Worm (Caenorhabditis elegans): Measurements from ENCODE around the gene lec-7.
A peak's percentile ranks its signal among the peaks of the same experiment; 100 is the strongest.

Gene lec-7

ce11 chrX:9822606-9823264 lies 29.1 kb upstream of the lec-7 start:
- TF ChIP-seq mls-2 (tag; optimal IDR thresholded peaks at IDR 0.05): peak; percentile 51
- peak; percentile 73 for TF ChIP-seq pha-4 (tag; optimal IDR thresholded peaks at IDR 0.05)
- TF ChIP-seq nhr-2 (tag; optimal IDR thresholded peaks at IDR 0.05): peak; percentile 6
- peak; percentile 63 for TF ChIP-seq unc-120 (tag; optimal IDR thresholded peaks at IDR 0.05; ENCODE audit: poor library complexity, severe bottlenecking)
- peak; percentile 45 for TF ChIP-seq sptf-1 (tag; optimal IDR thresholded peaks at IDR 0.05)
- TF ChIP-seq hlh-1 (tag; optimal IDR thresholded peaks at IDR 0.05): peak; percentile 25
- TF ChIP-seq lin-13 (tag; optimal IDR thresholded peaks at IDR 0.05): peak; percentile 30
- peak; percentile 62 for TF ChIP-seq ham-2 (GFP tag; optimal IDR thresholded peaks at IDR 0.05)
- TF ChIP-seq zip-8 (tag; optimal IDR thresholded peaks at IDR 0.05): no peak
- no peak for TF ChIP-seq drap-1 (GFP tag; optimal IDR thresholded peaks at IDR 0.05)
- no peak for TF ChIP-seq nhr-76 (tag; optimal IDR thresholded peaks at IDR 0.05)

- TF ChIP-seq ceh-83 (GFP tag; optimal IDR thresholded peaks at IDR 0.05) (no peak), ceh-39 (tag; optimal IDR thresholded peaks at IDR 0.05) (no peak), blmp-1 (tag; optimal IDR thresholded peaks at IDR 0.05) (no peak), unc-62 (GFP tag; optimal IDR thresholded peaks at IDR 0.05) (no peak), ceh-43 (GFP tag; optimal IDR thresholded peaks at IDR 0.05) (no peak), unc-39 (tag; optimal IDR thresholded peaks at IDR 0.05) (no peak), ham-2 (GFP tag; optimal IDR thresholded peaks at IDR 0.05) (no peak), flh-1 (GFP tag; optimal IDR thresholded peaks at IDR 0.05) (no peak), nhr-2 (tag; optimal IDR thresholded peaks at IDR 0.05) (no peak), lin-13 (tag; optimal IDR thresholded peaks at IDR 0.05) (no peak), mep-1 (tag; optimal IDR thresholded peaks at IDR 0.05) (no peak), hlh-1 (tag; optimal IDR thresholded peaks at IDR 0.05) (no peak)
Observed at ce11 chrX:9831215-9831614, 20.6 kb upstream of the lec-7 start, which contains the start of gene rrc-1. TSS of gene rrc-1 (minus strand) at chrX:9831288.

ce11 chrX:9832370-9832769 lies 19.5 kb upstream of the lec-7 start:
- TF ChIP-seq elt-1 (tag; optimal IDR thresholded peaks at IDR 0.05; ENCODE audit: borderline replicate concordance, insufficient read depth): no peak
- TF ChIP-seq hlh-1 (tag; optimal IDR thresholded peaks at IDR 0.05): peak; percentile 92
- TF ChIP-seq nhr-12 (tag; optimal IDR thresholded peaks at IDR 0.05): no peak
- TF ChIP-seq drap-1 (GFP tag; optimal IDR thresholded peaks at IDR 0.05): no peak
- no peak for TF ChIP-seq ceh-43 (GFP tag; optimal IDR thresholded peaks at IDR 0.05)
- TF ChIP-seq cnd-1 (tag; optimal IDR thresholded peaks at IDR 0.05): no peak
- TF ChIP-seq zip-8 (tag; optimal IDR thresholded peaks at IDR 0.05): no peak
- TF ChIP-seq unc-62 (GFP tag; optimal IDR thresholded peaks at IDR 0.05): peak; percentile 9
- TF ChIP-seq unc-39 (tag; optimal IDR thresholded peaks at IDR 0.05): no peak
- no peak for TF ChIP-seq ceh-39 (tag; optimal IDR thresholded peaks at IDR 0.05)
- TF ChIP-seq blmp-1 (tag; optimal IDR thresholded peaks at IDR 0.05): no peak
- TF ChIP-seq ces-1 (GFP tag; optimal IDR thresholded peaks at IDR 0.05): no peak
- no peak for TF ChIP-seq nhr-237 (tag; optimal IDR thresholded peaks at IDR 0.05)
- TF ChIP-seq unc-120 (tag; optimal IDR thresholded peaks at IDR 0.05; ENCODE audit: poor library complexity, severe bottlenecking): peak; percentile 84
- no peak for TF ChIP-seq flh-1 (GFP tag; optimal IDR thresholded peaks at IDR 0.05)
- TF ChIP-seq pha-4 (tag; optimal IDR thresholded peaks at IDR 0.05): no peak

- TF ChIP-seq hlh-1 (tag; optimal IDR thresholded peaks at IDR 0.05): peak; percentile 16
- TF ChIP-seq mep-1 (tag; optimal IDR thresholded peaks at IDR 0.05): peak; percentile 24
- TF ChIP-seq unc-62 (GFP tag; optimal IDR thresholded peaks at IDR 0.05): peak; percentile 44
- TF ChIP-seq lsy-2 (tag; optimal IDR thresholded peaks at IDR 0.05): no peak
- peak; percentile 58 for TF ChIP-seq ces-1 (GFP tag; optimal IDR thresholded peaks at IDR 0.05)
- TF ChIP-seq sem-2 (GFP tag; optimal IDR thresholded peaks at IDR 0.05): no peak
- TF ChIP-seq unc-120 (tag; optimal IDR thresholded peaks at IDR 0.05; ENCODE audit: poor library complexity, severe bottlenecking): peak; percentile 7
Observed at ce11 chrX:9837989-9838541, 13.8 kb upstream of the lec-7 start, which contains the start of gene ipla-2. TSS of gene ipla-2 (minus strand) at chrX:9838039.

- TF ChIP-seq mab-5 (tag; optimal IDR thresholded peaks at IDR 0.05): peak; percentile 50
- TF ChIP-seq M03D4.4 (tag; optimal IDR thresholded peaks at IDR 0.05): no peak
- TF ChIP-seq cnd-1 (tag; optimal IDR thresholded peaks at IDR 0.05): no peak
- no peak for TF ChIP-seq nhr-76 (tag; optimal IDR thresholded peaks at IDR 0.05)
- TF ChIP-seq flh-1 (GFP tag; optimal IDR thresholded peaks at IDR 0.05): no peak
- no peak for TF ChIP-seq zip-8 (tag; optimal IDR thresholded peaks at IDR 0.05)
- TF ChIP-seq ces-1 (GFP tag; optimal IDR thresholded peaks at IDR 0.05): no peak
- TF ChIP-seq unc-39 (tag; optimal IDR thresholded peaks at IDR 0.05): no peak
- TF ChIP-seq unc-62 (GFP tag; optimal IDR thresholded peaks at IDR 0.05): peak; percentile 80
- no peak for TF ChIP-seq nhr-2 (tag; optimal IDR thresholded peaks at IDR 0.05)
- TF ChIP-seq mls-2 (tag; optimal IDR thresholded peaks at IDR 0.05): no peak
- TF ChIP-seq blmp-1 (tag; optimal IDR thresholded peaks at IDR 0.05): no peak
Observed at ce11 chrX:9840864-9841263, 11.0 kb upstream of the lec-7 start.

All from whole organism, mixed stage, embryonic.